Fruit fly (Drosophila melanogaster) whole organism, pupa: ENCODE data around the gene CARPA.

Experiments
- CG12605 ChIP-seq: fragments of 200-800 bp; sonication (Bioruptor generic); IDR thresholded peaks from 2 replicates; pipeline ENCODE4 v1.3.6; 2022; ENCODE audit warnings: missing biosample characterization, missing genetic modification characterization
- CG13204 ChIP-seq: fragments of 200-800 bp; sonication (Bioruptor generic); optimal IDR thresholded peaks from 2 replicates; lab custom pipeline; 2018; ENCODE audit warnings: missing biosample characterization, mild to moderate bottlenecking, missing genetic modification characterization, moderate library complexity
- CG14655 ChIP-seq: fragments of 200-800 bp; sonication (Bioruptor generic); optimal IDR thresholded peaks from 3 replicates; lab custom pipeline; 2017; ENCODE audit warnings: mild to moderate bottlenecking, missing biosample characterization, missing genetic modification reagents, missing genetic modification characterization
- CG32121 ChIP-seq: fragments of 200-800 bp; sonication (Bioruptor generic); IDR thresholded peaks from 2 replicates; pipeline ENCODE4 v1.3.6; 2022; ENCODE audit warnings: missing biosample characterization, missing genetic modification characterization
- CG4496 ChIP-seq: fragments of 200-800 bp; sonication (Bioruptor generic); IDR thresholded peaks from 3 replicates; pipeline ENCODE4 v1.3.6; 2022; ENCODE audit warnings: missing biosample characterization, missing genetic modification characterization
- EcR ChIP-seq: fragments of 200-800 bp; sonication (Bioruptor generic); optimal IDR thresholded peaks from 3 replicates; lab custom pipeline; 2019; ENCODE audit warnings: missing biosample characterization, missing genetic modification characterization, mild to moderate bottlenecking, moderate library complexity, missing genetic modification reagents
- Pif1A ChIP-seq: fragments of 200-800 bp; sonication (Bioruptor generic); optimal IDR thresholded peaks from 3 replicates; lab custom pipeline; 2016; ENCODE audit warnings: missing biosample characterization, missing genetic modification characterization

DNA sequence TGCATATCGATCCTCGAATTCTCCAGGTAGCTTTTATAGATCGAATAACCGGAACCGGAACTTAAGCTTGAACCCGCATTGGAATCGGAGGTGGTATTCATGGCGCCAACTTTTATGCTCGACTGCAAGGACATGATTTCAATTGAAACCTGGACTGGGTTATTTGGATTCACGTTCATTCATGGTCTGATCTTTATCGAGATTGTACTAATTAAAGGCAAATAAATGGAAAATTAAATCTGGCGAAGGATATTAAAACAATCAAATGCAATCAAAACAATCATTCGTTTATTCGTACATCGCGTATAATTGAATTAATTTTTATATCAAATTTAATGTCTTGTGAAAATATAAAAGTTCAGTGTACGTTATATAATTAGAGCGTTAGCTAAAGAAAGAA is 57.9 kb downstream of the CARPA start, which contains the start of gene Ir7f:
- TF ChIP-seq CG32121 (GFP tag; lab: Robert Waterston, UW) (no peak), EcR (GFP tag; lab: Kevin White, UChicago) (no peak), CG14655 (no peak), Pif1A (GFP tag; lab: Kevin White, UChicago) (no peak), CG4496 (GFP tag; lab: Robert Waterston, UW) (no peak), CG13204 (no peak), CG12605 (GFP tag; lab: Robert Waterston, UW) (no peak)
